Fruit fly (Drosophila melanogaster) whole organism, embryonic: Measurements from ENCODE around the gene CG17124.
A peak's percentile ranks its signal among the peaks of the same experiment; 100 is the strongest.

ENCODE experiments used
- Atf3 ChIP-seq: fragments of 200-800 bp; sonication (Bioruptor generic); optimal IDR thresholded peaks from 3 replicates; lab custom pipeline; 2016; ENCODE audit warnings: missing biosample characterization, missing genetic modification characterization
- Blimp-1 ChIP-seq: fragments of 200-800 bp; sonication (Bioruptor generic); optimal IDR thresholded peaks from 3 replicates; lab custom pipeline; 2018; ENCODE audit warnings: missing biosample characterization, missing genetic modification characterization, mild to moderate bottlenecking, moderate library complexity, missing genetic modification reagents
- CG10209 ChIP-seq: fragments of 200-800 bp; sonication (Bioruptor generic); optimal IDR thresholded peaks from 3 replicates; lab custom pipeline; 2017; ENCODE audit warnings: missing biosample characterization, mild to moderate bottlenecking, missing genetic modification characterization, missing genetic modification reagents
- CG11247 ChIP-seq: fragments of 200-800 bp; sonication (Bioruptor generic); IDR thresholded peaks from 2 replicates; pipeline ENCODE4 v1.3.6; 2022; ENCODE audit warnings: missing biosample characterization, missing genetic modification characterization
- CG12071 ChIP-seq: fragments of 200-800 bp; sonication (Bioruptor generic); optimal IDR thresholded peaks from 3 replicates; lab custom pipeline; 2018; ENCODE audit warnings: missing biosample characterization, mild to moderate bottlenecking, missing genetic modification characterization
- CG12219 ChIP-seq: fragments of 200-800 bp; sonication (Bioruptor generic); optimal IDR thresholded peaks from 3 replicates; lab custom pipeline; 2018; ENCODE audit warnings: missing biosample characterization, mild to moderate bottlenecking, missing genetic modification characterization
- CG12236 ChIP-seq: fragments of 200-800 bp; sonication (Bioruptor generic); optimal IDR thresholded peaks from 2 replicates; lab custom pipeline; 2016; ENCODE audit warnings: missing biosample characterization, missing genetic modification characterization
- CG12299 ChIP-seq: fragments of 200-800 bp; sonication (Bioruptor generic); optimal IDR thresholded peaks from 2 replicates; lab custom pipeline; 2018; ENCODE audit warnings: missing biosample characterization, mild to moderate bottlenecking, missing genetic modification characterization
- CG12744 ChIP-seq: fragments of 200-800 bp; sonication (Bioruptor generic); optimal IDR thresholded peaks from 2 replicates; lab custom pipeline; 2016; ENCODE audit warnings: missing biosample characterization, missing genetic modification characterization
- CG14710 ChIP-seq: fragments of 200-800 bp; sonication (Bioruptor generic); optimal IDR thresholded peaks from 3 replicates; lab custom pipeline; 2019; ENCODE audit warnings: missing biosample characterization, mild to moderate bottlenecking, missing genetic modification characterization, moderate library complexity
- CG17359 ChIP-seq: fragments of 200-800 bp; sonication (Bioruptor generic); optimal IDR thresholded peaks from 3 replicates; lab custom pipeline; 2018; ENCODE audit warnings: missing biosample characterization, mild to moderate bottlenecking, missing genetic modification characterization, moderate library complexity
- CG1832 ChIP-seq: fragments of 200-800 bp; sonication (Bioruptor generic); optimal IDR thresholded peaks from 2 replicates; lab custom pipeline; 2017; ENCODE audit warnings: missing biosample characterization, mild to moderate bottlenecking, missing genetic modification characterization, inconsistent platforms
- CG18476 ChIP-seq: fragments of 200-800 bp; sonication (Bioruptor generic); optimal IDR thresholded peaks from 2 replicates; lab custom pipeline; 2016; ENCODE audit warnings: missing biosample characterization, mild to moderate bottlenecking, missing genetic modification characterization
- CG2199 ChIP-seq: fragments of 200-800 bp; sonication (Bioruptor generic); IDR thresholded peaks from 3 replicates; pipeline ENCODE4 v1.3.6; 2022; ENCODE audit warnings: missing biosample characterization, missing genetic modification characterization
- CG30403 ChIP-seq: fragments of 200-800 bp; sonication (Bioruptor generic); optimal IDR thresholded peaks from 3 replicates; lab custom pipeline; 2016; ENCODE audit warnings: missing biosample characterization, missing genetic modification characterization
- CG30431 ChIP-seq: fragments of 200-800 bp; sonication (Bioruptor generic); optimal IDR thresholded peaks from 2 replicates; lab custom pipeline; 2017; ENCODE audit warnings: missing biosample characterization, missing genetic modification characterization
- CG3726 ChIP-seq: fragments of 200-800 bp; sonication (Bioruptor generic); IDR thresholded peaks from 3 replicates; pipeline ENCODE4, ENCODE4 v1.3.6; 2022; ENCODE audit warnings: missing biosample characterization, missing genetic modification characterization
- CG42726 ChIP-seq: fragments of 200-800 bp; sonication (Bioruptor generic); IDR thresholded peaks from 2 replicates; pipeline ENCODE4 v1.3.6; 2022; ENCODE audit warnings: missing biosample characterization, missing genetic modification characterization; ENCODE audit not compliant: partially characterized antibody
- CG6791 ChIP-seq: fragments of 200-800 bp; sonication (Bioruptor generic); IDR thresholded peaks from 3 replicates; pipeline ENCODE4 v1.3.6; 2022; ENCODE audit warnings: missing biosample characterization, missing genetic modification characterization; ENCODE audit not compliant: partially characterized antibody
- CG9215 ChIP-seq: fragments of 200-800 bp; sonication (Bioruptor generic); IDR thresholded peaks from 2 replicates; pipeline ENCODE4 v1.3.6; 2022; ENCODE audit warnings: missing biosample characterization, missing genetic modification characterization
- Dp ChIP-seq: fragments of 200-800 bp; sonication (Bioruptor generic); optimal IDR thresholded peaks from 2 replicates; lab custom pipeline; 2018; ENCODE audit warnings: missing biosample characterization, mild to moderate bottlenecking, missing genetic modification characterization, moderate library complexity
- Fer3 ChIP-seq: fragments of 200-800 bp; sonication (Bioruptor generic); optimal IDR thresholded peaks from 2 replicates; lab custom pipeline; 2018; ENCODE audit warnings: missing biosample characterization, mild to moderate bottlenecking, missing genetic modification characterization, moderate library complexity
- HHEX ChIP-seq: fragments of 200-800 bp; sonication (Bioruptor generic); optimal IDR thresholded peaks from 3 replicates; lab custom pipeline; 2017; ENCODE audit warnings: missing biosample characterization, mild to moderate bottlenecking, missing genetic modification characterization, missing genetic modification reagents
- Hand ChIP-seq: fragments of 200-800 bp; sonication (Bioruptor generic); optimal IDR thresholded peaks from 2 replicates; lab custom pipeline; 2017; ENCODE audit warnings: mild to moderate bottlenecking, missing biosample characterization, missing genetic modification reagents, missing genetic modification characterization
- Hr3 ChIP-seq: fragments of 200-800 bp; sonication (Bioruptor generic); optimal IDR thresholded peaks from 3 replicates; lab custom pipeline; 2016; ENCODE audit warnings: missing biosample characterization, missing genetic modification characterization
- MESR4 ChIP-seq: fragments of 200-800 bp; sonication (Bioruptor generic); optimal IDR thresholded peaks from 2 replicates; lab custom pipeline; 2018; ENCODE audit warnings: missing biosample characterization, mild to moderate bottlenecking, missing genetic modification characterization, moderate library complexity
- Mes4 ChIP-seq: fragments of 200-800 bp; sonication (Bioruptor generic); optimal IDR thresholded peaks from 2 replicates; lab custom pipeline; 2016; ENCODE audit warnings: missing biosample characterization, missing genetic modification characterization
- PHDP ChIP-seq: fragments of 200-800 bp; sonication (Bioruptor generic); optimal IDR thresholded peaks from 3 replicates; lab custom pipeline; 2018; ENCODE audit warnings: missing biosample characterization, mild to moderate bottlenecking, missing genetic modification characterization, moderate library complexity
- Rfx ChIP-seq: fragments of 200-800 bp; sonication (Bioruptor generic); IDR thresholded peaks from 2 replicates; pipeline ENCODE4 v1.3.6; 2022; ENCODE audit warnings: missing biosample characterization, missing genetic modification characterization
- Scr ChIP-seq: fragments of 200-800 bp; sonication (Bioruptor generic); IDR thresholded peaks from 2 replicates; pipeline ENCODE4 v1.3.6; 2022; ENCODE audit warnings: missing biosample characterization, missing genetic modification characterization; ENCODE audit not compliant: partially characterized antibody
- Stat92E ChIP-seq, 3 experiments: fragments of >200 bp in 2 of 3; fragments of 200-800 bp in 1 of 3; sonication (Bioruptor generic) in 1 of 3; optimal IDR thresholded peaks; 2 replicates each; lab custom pipeline; 2017 to 2019; ENCODE audit warnings: missing biosample characterization in 3 of 3, missing genetic modification characterization in 3 of 3, mild to moderate bottlenecking in 1 of 3, moderate library complexity in 1 of 3
- Tbp ChIP-seq: fragments of >200 bp; optimal IDR thresholded peaks from 2 replicates; lab custom pipeline; 2018; ENCODE audit warnings: missing biosample characterization, missing genetic modification characterization
- amos ChIP-seq: fragments of 200-800 bp; sonication (Bioruptor generic); IDR thresholded peaks from 2 replicates; pipeline ENCODE4 v1.3.6; 2022; ENCODE audit warnings: missing biosample characterization, missing genetic modification characterization; ENCODE audit not compliant: partially characterized antibody
- bcd ChIP-seq: fragments of 200-800 bp; sonication (Bioruptor generic); optimal IDR thresholded peaks from 2 replicates; lab custom pipeline; 2017; ENCODE audit warnings: missing biosample characterization, mild to moderate bottlenecking, missing genetic modification characterization
- cas ChIP-seq: fragments of 200-800 bp; sonication (Bioruptor generic); IDR thresholded peaks from 2 replicates; pipeline ENCODE4 v1.3.6; 2022; ENCODE audit warnings: missing biosample characterization, missing genetic modification characterization
- dan ChIP-seq: fragments of 200-800 bp; sonication (Bioruptor generic); IDR thresholded peaks from 2 replicates; pipeline ENCODE4 v1.3.6; 2022; ENCODE audit warnings: missing biosample characterization, missing genetic modification characterization
- dmrt11E ChIP-seq: fragments of 200-800 bp; sonication (Bioruptor generic); optimal IDR thresholded peaks from 3 replicates; lab custom pipeline; 2018; ENCODE audit warnings: missing biosample characterization, mild to moderate bottlenecking, missing genetic modification characterization, moderate library complexity
- gce ChIP-seq: fragments of 200-800 bp; sonication (Bioruptor generic); IDR thresholded peaks from 3 replicates; pipeline ENCODE4 v1.3.6; 2022; ENCODE audit warnings: missing biosample characterization, missing genetic modification characterization
- grn ChIP-seq: fragments of 200-800 bp; sonication (Bioruptor generic); optimal IDR thresholded peaks from 3 replicates; lab custom pipeline; 2017; ENCODE audit warnings: missing biosample characterization, missing genetic modification characterization
- gsb ChIP-seq: fragments of 200-800 bp; sonication (Bioruptor generic); IDR thresholded peaks from 2 replicates; pipeline ENCODE4 v1.3.6; 2022; ENCODE audit warnings: missing biosample characterization, missing genetic modification characterization
- hkb ChIP-seq, 2 experiments: fragments of 200-800 bp in 1 of 2; fragments of >200 bp in 1 of 2; sonication (Bioruptor generic) in 1 of 2; IDR thresholded peaks in 1 of 2; optimal IDR thresholded peaks in 1 of 2; 2 replicates each; pipeline versions ENCODE4 v1.3.6 to Lab custom; 2017 to 2022; ENCODE audit warnings: missing biosample characterization in 1 of 2, missing genetic modification characterization in 1 of 2
- knrl ChIP-seq: fragments of 200-800 bp; sonication (Bioruptor generic); IDR thresholded peaks from 3 replicates; pipeline ENCODE4 v1.3.6; 2022; ENCODE audit warnings: missing biosample characterization, missing genetic modification characterization; ENCODE audit not compliant: partially characterized antibody
- pfk ChIP-seq: fragments of 200-800 bp; sonication (Bioruptor generic); optimal IDR thresholded peaks from 2 replicates; lab custom pipeline; 2018; ENCODE audit warnings: missing biosample characterization, mild to moderate bottlenecking, missing genetic modification characterization, moderate library complexity
- pros ChIP-seq: fragments of 200-800 bp; sonication (Bioruptor generic); optimal IDR thresholded peaks from 3 replicates; lab custom pipeline; 2019; ENCODE audit warnings: missing biosample characterization, mild to moderate bottlenecking, missing genetic modification characterization, moderate library complexity
- pzg ChIP-seq: fragments of 200-800 bp; sonication (Bioruptor generic); optimal IDR thresholded peaks from 3 replicates; lab custom pipeline; 2018; ENCODE audit warnings: missing biosample characterization, mild to moderate bottlenecking, missing genetic modification characterization, moderate library complexity
- seq ChIP-seq: fragments of 200-800 bp; sonication (Bioruptor generic); IDR thresholded peaks from 2 replicates; pipeline ENCODE4 v1.3.6; 2022; ENCODE audit warnings: missing biosample characterization, missing genetic modification characterization
- tx ChIP-seq: fragments of 200-800 bp; sonication (Bioruptor generic); optimal IDR thresholded peaks from 2 replicates; lab custom pipeline; 2016; ENCODE audit warnings: missing biosample characterization, missing genetic modification characterization
- yki ChIP-seq: fragments of >200 bp; optimal IDR thresholded peaks from 3 replicates; lab custom pipeline; 2018
- z ChIP-seq: fragments of 200-800 bp; sonication (Bioruptor generic); IDR thresholded peaks from 3 replicates; pipeline ENCODE4 v1.3.6; 2022; ENCODE audit warnings: missing biosample characterization, missing genetic modification characterization
- zfh1 ChIP-seq: fragments of 200-800 bp; sonication (Bioruptor generic); IDR thresholded peaks from 3 replicates; pipeline ENCODE4 v1.3.6; 2022; ENCODE audit warnings: missing biosample characterization, missing genetic modification characterization
- zfh2 ChIP-seq: fragments of 200-800 bp; sonication (Bioruptor generic); optimal IDR thresholded peaks from 2 replicates; lab custom pipeline; 2016; ENCODE audit warnings: missing biosample characterization, missing genetic modification characterization

The CG17124 gene

DNA sequence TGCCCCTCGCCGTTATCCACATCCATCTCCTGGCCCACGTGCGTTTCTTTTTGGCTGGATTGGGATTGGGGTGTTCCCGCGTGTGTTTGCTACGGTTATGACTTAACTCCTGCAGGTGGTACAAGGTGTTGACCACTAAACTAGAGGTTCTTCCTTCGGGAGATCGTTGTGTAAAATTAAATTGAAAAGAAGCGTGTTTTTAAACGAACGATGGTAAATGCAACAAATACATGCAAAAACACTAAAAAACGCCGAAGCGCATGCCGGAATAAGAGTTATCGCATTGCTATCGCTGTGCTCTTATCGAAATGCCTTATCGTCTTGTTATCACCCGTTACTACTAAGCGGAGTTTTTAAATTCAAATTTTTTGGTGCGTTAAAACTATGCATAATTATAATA lies 13.6 kb upstream of the CG17124 start, which contains the start of gene CG6724 (continued):
- no peak for TF ChIP-seq Blimp-1
- TF ChIP-seq CG1832 (GFP tag; lab: Kevin White, UChicago): no peak
- TF ChIP-seq CG18476 (GFP tag; lab: Kevin White, UChicago): no peak
- no peak for TF ChIP-seq z
- no peak for TF ChIP-seq PHDP (tag; lab: Kevin White, UChicago)
- TF ChIP-seq HHEX (GFP tag; lab: Kevin White, UChicago): no peak
- peak; percentile 77 for TF ChIP-seq pzg (GFP tag; lab: Kevin White, UChicago)
- no peak for TF ChIP-seq CG12219
- TF ChIP-seq CG6791: peak; percentile 76
- TF ChIP-seq CG14710 (tag; lab: Kevin White, UChicago): peak; percentile 24
- peak; percentile 62 for TF ChIP-seq MESR4 (GFP tag; lab: Kevin White, UChicago)
- TF ChIP-seq pros (GFP tag; lab: Kevin White, UChicago): no peak
- no peak for TF ChIP-seq Hr3 (GFP tag; lab: Kevin White, UChicago)
- no peak for TF ChIP-seq gce (GFP tag; lab: Robert Waterston, UW)
- peak; percentile 71 for TF ChIP-seq amos (GFP tag; lab: Robert Waterston, UW)
- no peak for TF ChIP-seq zfh1 (GFP tag; lab: Robert Waterston, UW)
- no peak for TF ChIP-seq CG2199 (GFP tag; lab: Robert Waterston, UW)
- no peak for TF ChIP-seq CG12071 (GFP tag; lab: Kevin White, UChicago)
- TF ChIP-seq CG30431: no peak
- TF ChIP-seq knrl (GFP tag; lab: Robert Waterston, UW): peak; percentile 55; the same call in 2 of the 3 replicates
- no peak for TF ChIP-seq Atf3 (GFP tag; lab: Kevin White, UChicago)
- TF ChIP-seq pfk (GFP tag; lab: Kevin White, UChicago): no peak
- TF ChIP-seq CG9215: no peak
- TF ChIP-seq CG17359 (tag; lab: Kevin White, UChicago): no peak
- no peak for TF ChIP-seq Stat92E (GFP tag; optimal IDR thresholded peaks at IDR 0.05; lab: Kevin White, UChicago)
- TF ChIP-seq bcd (GFP tag; lab: Kevin White, UChicago): no peak
- TF ChIP-seq CG12744 (GFP tag; lab: Kevin White, UChicago): no peak
- no peak for TF ChIP-seq CG10209 (GFP tag; lab: Kevin White, UChicago)
- TF ChIP-seq Dp (GFP tag; lab: Kevin White, UChicago): peak; percentile 88
- TF ChIP-seq Hand (GFP tag; lab: Kevin White, UChicago): no peak
- peak; percentile 26 for TF ChIP-seq grn
- TF ChIP-seq seq (GFP tag; lab: Robert Waterston, UW): no peak
- TF ChIP-seq gsb: no peak
- no peak for TF ChIP-seq Fer3 (tag; lab: Kevin White, UChicago)
- TF ChIP-seq zfh2 (GFP tag; lab: Kevin White, UChicago): no peak
- no peak for TF ChIP-seq dmrt11E (tag; lab: Kevin White, UChicago)
- no peak for TF ChIP-seq CG3726 (GFP tag; lab: Robert Waterston, UW)
- no peak for TF ChIP-seq CG12236 (GFP tag; lab: Kevin White, UChicago)
- TF ChIP-seq Tbp (GFP tag; lab: Kevin White, UChicago): no peak
- no peak for TF ChIP-seq Mes4 (GFP tag; lab: Kevin White, UChicago)
- TF ChIP-seq hkb (optimal IDR thresholded peaks at IDR 0.05; lab: Kevin White, UChicago): no peak
- TF ChIP-seq hkb (GFP tag; IDR thresholded peaks at IDR 0.05; lab: Robert Waterston, UW): no peak
- no peak for TF ChIP-seq Rfx (GFP tag; lab: Robert Waterston, UW)
- no peak for TF ChIP-seq yki (lab: Kevin White, UChicago)
- peak; percentile 68 for TF ChIP-seq Scr (GFP tag; lab: Robert Waterston, UW)
- TF ChIP-seq CG12299 (tag; lab: Kevin White, UChicago): no peak
- TF ChIP-seq cas (GFP tag; lab: Robert Waterston, UW): no peak
- no peak for TF ChIP-seq CG11247
- TF ChIP-seq CG30403: no peak
- peak; percentile 73; the same call in 1 of the 2 replicates for TF ChIP-seq CG42726
- no peak for TF ChIP-seq tx (GFP tag; lab: Kevin White, UChicago)
- TF ChIP-seq dan: no peak
